Worm (Caenorhabditis elegans) whole organism, L4 larva: ENCODE data around the gene T14B4.8.
A peak's percentile ranks its signal among the peaks of the same experiment; 100 is the strongest.

ENCODE experiments used
- aha-1 ChIP-seq: fragments of 150-350 bp; peaks from one replicate; lab custom pipeline; 2014; ENCODE audit warnings: missing biosample characterization, missing genetic modification characterization
- ama-1 ChIP-seq: fragments of 150-350 bp; optimal IDR thresholded peaks from 2 replicates; lab custom pipeline; 2014; ENCODE audit warnings: inconsistent platforms, mixed read lengths
- ctbp-1 ChIP-seq: fragments of 200-800 bp; sonication (Bioruptor generic); IDR thresholded peaks from 2 replicates; pipeline ENCODE4 v1.3.6; 2022; ENCODE audit warnings: missing genetic modification reagents, missing genetic modification characterization, missing compliant biosample characterization
- daf-12 ChIP-seq: fragments of 150-350 bp; optimal IDR thresholded peaks from 2 replicates; lab custom pipeline; 2014; ENCODE audit warnings: missing biosample characterization, missing genetic modification reagents, missing genetic modification characterization
- daf-16 ChIP-seq, 3 experiments: sonication (generic microtip); optimal IDR thresholded peaks; 2 replicates each; lab custom pipeline; 2016 to 2017; ENCODE audit warnings: missing genetic modification characterization in 3 of 3, missing genetic modification reagents in 3 of 3, mild to moderate bottlenecking in 2 of 3, missing compliant biosample characterization in 2 of 3, missing biosample characterization in 1 of 3, moderate library complexity in 1 of 3
- dmd-6 ChIP-seq: fragments of 200-800 bp; sonication (Bioruptor generic); IDR thresholded peaks from 2 replicates; pipeline ENCODE4 v1.3.6; 2022; ENCODE audit warnings: missing genetic modification reagents, missing genetic modification characterization, missing compliant biosample characterization
- dpl-1 ChIP-seq: fragments of 150-350 bp; optimal IDR thresholded peaks from 2 replicates; lab custom pipeline; 2014; ENCODE audit warnings: missing biosample characterization, missing genetic modification reagents, missing genetic modification characterization
- hif-1 ChIP-seq, 2 experiments: sonication (generic microtip); optimal IDR thresholded peaks; 2 replicates each; lab custom pipeline; 2016 to 2017; ENCODE audit warnings: missing compliant biosample characterization in 2 of 2, missing genetic modification characterization in 2 of 2, missing genetic modification reagents in 2 of 2, missing genotype in 2 of 2, mild to moderate bottlenecking in 1 of 2
- hlh-11 ChIP-seq: fragments of 200-800 bp; sonication (Bioruptor generic); optimal IDR thresholded peaks from 2 replicates; lab custom pipeline; 2018; ENCODE audit warnings: mild to moderate bottlenecking, missing genetic modification characterization, missing compliant biosample characterization
- hlh-30 ChIP-seq: sonication (generic microtip); optimal IDR thresholded peaks from 2 replicates; lab custom pipeline; 2017; ENCODE audit warnings: antibody characterized with exemption, mild to moderate bottlenecking, missing genetic modification characterization, missing compliant biosample characterization; ENCODE audit not compliant: insufficient read depth
- hmg-1.1 ChIP-seq: fragments of 200-800 bp; sonication (Bioruptor generic); IDR thresholded peaks from 2 replicates; pipeline ENCODE4 v1.3.6; 2022; ENCODE audit warnings: missing genetic modification reagents, missing genetic modification characterization, missing compliant biosample characterization
- lin-13 ChIP-seq: fragments of 150-350 bp; optimal IDR thresholded peaks from 2 replicates; lab custom pipeline; 2014; ENCODE audit warnings: missing biosample characterization, missing genetic modification reagents, missing genetic modification characterization
- lin-39 ChIP-seq: fragments of 150-350 bp; optimal IDR thresholded peaks from 2 replicates; lab custom pipeline; 2014; ENCODE audit warnings: missing biosample characterization, missing genetic modification reagents, missing genetic modification characterization
- lsy-2 ChIP-seq, 2 experiments: fragments of 150-350 bp in 1 of 2; sonication (generic microtip) in 1 of 2; optimal IDR thresholded peaks; 2 replicates each; lab custom pipeline; 2014 to 2017; ENCODE audit warnings: missing biosample characterization in 2 of 2, missing genetic modification characterization in 2 of 2
- mdl-1 ChIP-seq, 2 experiments: fragments of 150-350 bp in 1 of 2; sonication (generic microtip) in 1 of 2; optimal IDR thresholded peaks; 2 replicates each; lab custom pipeline; 2014 to 2017; ENCODE audit warnings: missing biosample characterization in 2 of 2, missing genetic modification characterization in 2 of 2
- mes-2 ChIP-seq: sonication (generic microtip); optimal IDR thresholded peaks from 2 replicates; lab custom pipeline; 2016; ENCODE audit warnings: missing genotype, mild to moderate bottlenecking, missing genetic modification characterization, missing compliant biosample characterization; ENCODE audit not compliant: poor library complexity, severe bottlenecking
- mxl-3 ChIP-seq: fragments of 200-800 bp; sonication (Bioruptor generic); optimal IDR thresholded peaks from 2 replicates; lab custom pipeline; 2018; ENCODE audit warnings: mild to moderate bottlenecking, missing genetic modification characterization, missing compliant biosample characterization
- nhr-11 ChIP-seq: fragments of 150-350 bp; optimal IDR thresholded peaks from 2 replicates; lab custom pipeline; 2014; ENCODE audit warnings: missing biosample characterization, missing genetic modification characterization
- nhr-111 ChIP-seq: fragments of 200-800 bp; sonication (Bioruptor generic); optimal IDR thresholded peaks from 2 replicates; lab custom pipeline; 2018; ENCODE audit warnings: mild to moderate bottlenecking, missing genetic modification characterization, missing compliant biosample characterization
- nhr-28 ChIP-seq: fragments of 150-350 bp; optimal IDR thresholded peaks from 2 replicates; lab custom pipeline; 2014; ENCODE audit warnings: missing biosample characterization, missing genetic modification characterization
- nhr-48 ChIP-seq: sonication (generic microtip); optimal IDR thresholded peaks from 2 replicates; lab custom pipeline; 2016; ENCODE audit warnings: mild to moderate bottlenecking, missing genetic modification characterization, missing compliant biosample characterization
- nhr-6 ChIP-seq: fragments of 150-350 bp; optimal IDR thresholded peaks from 2 replicates; lab custom pipeline; 2014; ENCODE audit warnings: missing biosample characterization, missing genetic modification characterization
- pqm-1 ChIP-seq: sonication (generic microtip); optimal IDR thresholded peaks from 2 replicates; lab custom pipeline; 2017; ENCODE audit warnings: missing biosample characterization, missing genetic modification characterization
- rbr-2 ChIP-seq: sonication (generic microtip); optimal IDR thresholded peaks from 2 replicates; lab custom pipeline; 2016; ENCODE audit warnings: missing genotype, missing genetic modification characterization, missing compliant biosample characterization
- set-16 ChIP-seq: fragments of 200-800 bp; sonication (Bioruptor generic); IDR thresholded peaks from 2 replicates; pipeline ENCODE4 v1.3.6; 2022; ENCODE audit warnings: missing genetic modification reagents, missing genetic modification characterization, missing compliant biosample characterization
- snpc-1.2 ChIP-seq: fragments of 200-800 bp; sonication (Bioruptor generic); IDR thresholded peaks from 2 replicates; pipeline ENCODE4 v1.3.6; 2022; ENCODE audit warnings: missing genetic modification reagents, missing genetic modification characterization, missing compliant biosample characterization
- spr-3 ChIP-seq: fragments of 200-800 bp; sonication (Bioruptor generic); optimal IDR thresholded peaks from 2 replicates; lab custom pipeline; 2018; ENCODE audit warnings: mild to moderate bottlenecking, missing genetic modification characterization, missing compliant biosample characterization
- unc-62 ChIP-seq, 3 experiments: fragments of 150-350 bp in 1 of 3; sonication (generic microtip); optimal IDR thresholded peaks in 2 of 3; peaks in 1 of 3; 1 replicate in 1 of 3; 2 replicates in 2 of 3; lab custom pipeline; 2014 to 2017; ENCODE audit warnings: missing biosample characterization in 3 of 3, missing genetic modification characterization in 3 of 3, missing genetic modification reagents in 3 of 3, missing genotype in 1 of 3
- vab-7 ChIP-seq: fragments of 200-800 bp; sonication (Bioruptor generic); IDR thresholded peaks from 2 replicates; pipeline ENCODE4 v1.3.6; 2022; ENCODE audit warnings: missing genetic modification reagents, missing genetic modification characterization, missing compliant biosample characterization
- zfp-2 ChIP-seq: sonication (generic microtip); optimal IDR thresholded peaks from 2 replicates; lab custom pipeline; 2016; ENCODE audit warnings: mild to moderate bottlenecking, missing genetic modification characterization, missing compliant biosample characterization

T14B4.8 gene

DNA sequence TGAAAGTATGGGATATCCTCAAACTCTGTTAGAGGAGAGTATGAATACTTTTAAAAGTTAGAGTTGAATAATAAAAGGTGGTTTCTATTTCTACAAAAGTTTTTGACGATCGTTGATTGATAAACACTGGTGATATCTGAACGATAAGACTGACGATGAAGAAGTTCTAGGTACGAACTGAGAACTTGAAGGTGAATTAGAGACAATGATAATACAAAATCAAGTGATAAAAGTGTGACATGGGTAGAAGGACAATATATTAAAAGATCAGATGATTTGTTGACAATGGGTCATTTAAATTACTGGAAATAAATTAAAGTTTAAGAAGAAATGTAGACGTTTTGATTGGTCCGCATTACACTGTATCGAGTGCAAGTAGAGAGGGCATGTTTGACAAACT is 33.8 kb downstream of the T14B4.8 start, which contains the start of gene C18H9.5:
Gene C18H9.5 (minus strand): TSS at position 179 of the 400 bp plus-strand sequence.
- TF ChIP-seq dmd-6 (GFP tag; lab: Robert Waterston, UW), result 0 out of 2 replicates have a peak, but pooled peaks have one; percentile 8
- peak; percentile 52 for TF ChIP-seq hlh-30 (tag; lab: Kevin White, UChicago)
- peak in 1 of 2 experiments; percentile 6 for TF ChIP-seq unc-62 (GFP tag; optimal IDR thresholded peaks at IDR 0.05 in 1 of 2; lab: Kevin White, UChicago)
- no peak for TF ChIP-seq unc-62 (tag; optimal IDR thresholded peaks at IDR 0.05; lab: Kevin White, UChicago)
- no peak for TF ChIP-seq snpc-1.2
- TF ChIP-seq, all 104 proteins: peak for 3

DNA sequence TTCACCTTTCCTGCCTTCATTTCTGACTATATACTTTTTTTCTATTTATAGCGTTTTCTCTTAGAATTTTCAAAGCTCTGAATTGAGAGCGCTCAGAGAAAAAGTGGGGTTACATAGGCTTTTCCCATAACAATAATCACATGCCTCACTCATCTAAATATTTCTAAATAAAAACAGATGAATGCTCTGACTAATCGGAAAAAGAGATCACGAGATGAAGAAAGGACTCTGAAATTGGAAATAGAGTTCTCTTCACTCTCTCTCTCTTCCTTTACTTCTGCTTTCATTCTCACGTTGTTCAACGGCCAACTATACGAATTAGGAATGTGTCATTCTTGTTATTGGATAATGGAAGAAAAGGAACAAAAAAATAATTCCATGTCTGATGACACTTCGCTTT is 40.1 kb downstream of the T14B4.8 start:
- peak in 1 of 2 experiments; percentile 0 for TF ChIP-seq lsy-2 (tag; optimal IDR thresholded peaks at IDR 0.05; lab: Kevin White, UChicago)
- TF ChIP-seq mxl-3 (GFP tag; lab: Kevin White, UChicago), result no peak
- TF ChIP-seq hlh-30 (tag; lab: Kevin White, UChicago), result peak; percentile 51
- peak; percentile 37 for TF ChIP-seq aha-1 (tag; lab: Kevin White, UChicago)

DNA sequence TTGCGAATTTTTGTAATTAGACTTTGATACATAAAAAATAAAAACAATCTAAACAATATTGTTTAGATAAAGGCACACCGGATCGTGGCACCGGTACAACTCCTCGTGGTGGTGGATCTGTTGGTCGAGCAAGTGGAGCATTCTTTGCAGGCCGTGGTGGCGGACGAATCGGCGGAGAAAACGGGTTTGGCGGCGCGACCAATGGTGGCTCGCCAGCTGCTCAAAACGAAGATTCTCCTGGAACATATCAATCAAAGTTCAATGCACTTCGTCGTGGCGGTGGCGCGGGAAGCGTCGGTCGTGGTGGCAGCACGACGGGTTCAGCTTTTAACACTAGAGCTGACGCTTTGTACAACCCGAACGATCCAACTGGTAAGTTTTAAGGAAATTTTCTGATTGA is 43.2 kb downstream of the T14B4.8 start:
- TF ChIP-seq set-16 (GFP tag; lab: Robert Waterston, UW) (peak; percentile 67; the same call in 1 of the 2 replicates), lin-13 (GFP tag; lab: Kevin White, UChicago) (no peak), aha-1 (tag; lab: Kevin White, UChicago) (peak; percentile 65)

DNA sequence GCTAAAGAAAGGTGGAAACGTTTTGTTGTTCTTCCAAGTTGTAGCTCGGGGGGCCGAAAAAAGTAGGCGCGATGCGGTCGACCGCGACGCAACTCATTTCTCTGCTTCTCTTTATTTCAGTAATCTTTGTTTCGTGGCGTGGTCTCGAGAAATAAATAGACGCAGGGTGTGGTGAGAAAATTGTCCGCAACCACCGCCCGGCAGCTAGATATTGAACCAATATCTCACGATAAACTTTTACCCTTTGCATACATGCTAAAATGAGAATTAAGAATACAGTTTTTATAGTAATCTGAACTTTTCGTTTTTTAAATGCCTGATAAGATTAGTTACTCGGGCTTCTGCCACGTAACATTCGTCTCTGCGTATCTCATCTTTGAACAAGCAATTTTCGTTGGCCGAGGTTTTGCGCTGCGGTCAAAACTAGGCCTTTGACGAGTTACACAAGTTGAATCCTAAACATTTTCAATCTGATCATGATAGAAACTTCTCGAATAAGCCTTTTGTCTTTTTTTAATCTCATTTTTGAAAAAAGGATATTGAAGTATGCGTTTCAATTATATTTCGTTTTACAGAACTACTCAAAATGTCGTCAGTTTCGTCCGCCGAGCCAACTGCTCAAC is 45.4 kb downstream of the T14B4.8 start, which contains the start of gene gyf-1:
Gene gyf-1 (plus strand): TSS at position 573 of the 623 bp plus-strand sequence.
- peak; percentile 39 for TF ChIP-seq nhr-11 (tag; lab: Kevin White, UChicago)
- no peak for TF ChIP-seq nhr-111
- no peak for TF ChIP-seq nhr-48 (tag; lab: Kevin White, UChicago)
- TF ChIP-seq nhr-28, result peak; percentile 63
- TF ChIP-seq unc-62 (GFP tag; optimal IDR thresholded peaks at IDR 0.05 in 1 of 2; lab: Kevin White, UChicago), result peak in 1 of 2 experiments; percentile 33
- TF ChIP-seq unc-62 (tag; optimal IDR thresholded peaks at IDR 0.05; lab: Kevin White, UChicago), result no peak
- peak; percentile 31 for TF ChIP-seq nhr-6 (tag; lab: Kevin White, UChicago)
- peak; percentile 19 for TF ChIP-seq ama-1 (lab: Kevin White, UChicago)
- TF ChIP-seq dmd-6 (GFP tag; lab: Robert Waterston, UW), result peak; percentile 29; the same call in 1 of the 2 replicates
- peak in 1 of 2 experiments; percentile 7 for TF ChIP-seq mdl-1 (tag; optimal IDR thresholded peaks at IDR 0.05; lab: Kevin White, UChicago)
- TF ChIP-seq daf-12 (tag; lab: Kevin White, UChicago), result no peak
- TF ChIP-seq ctbp-1 (GFP tag; lab: Robert Waterston, UW), result 0 out of 2 replicates have a peak, but pooled peaks have one; percentile 34
- no peak for TF ChIP-seq spr-3 (GFP tag; lab: Kevin White, UChicago)
- TF ChIP-seq vab-7 (GFP tag; lab: Robert Waterston, UW), result peak; percentile 34; the same call in 1 of the 2 replicates
- peak in 1 of 2 experiments; percentile 44 for TF ChIP-seq lsy-2 (tag; optimal IDR thresholded peaks at IDR 0.05; lab: Kevin White, UChicago)
- peak; percentile 65 for TF ChIP-seq aha-1 (tag; lab: Kevin White, UChicago)
- peak; percentile 30 for TF ChIP-seq pqm-1
- no peak for TF ChIP-seq daf-16 (GFP tag; optimal IDR thresholded peaks at IDR 0.05; lab: Kevin White, UChicago)
- peak; percentile 17 for TF ChIP-seq daf-16 (tag; optimal IDR thresholded peaks at IDR 0.05; lab: Kevin White, UChicago)
- TF ChIP-seq hif-1 (tag; optimal IDR thresholded peaks at IDR 0.05; lab: Kevin White, UChicago), result peak in 1 of 2 experiments; percentile 63
- TF ChIP-seq mxl-3 (GFP tag; lab: Kevin White, UChicago), result peak; percentile 79
- no peak for TF ChIP-seq zfp-2
- peak; percentile 24 for TF ChIP-seq dpl-1
- TF ChIP-seq lin-39, result no peak
- TF ChIP-seq hlh-30 (tag; lab: Kevin White, UChicago), result peak; percentile 71
- peak; percentile 69 for TF ChIP-seq hlh-11
- no peak for TF ChIP-seq set-16 (GFP tag; lab: Robert Waterston, UW)
- TF ChIP-seq hmg-1.1 (GFP tag; lab: Robert Waterston, UW), result peak; percentile 56; the same call in 1 of the 2 replicates
- TF ChIP-seq mes-2, result peak; percentile 53
- peak; percentile 23 for TF ChIP-seq rbr-2 (tag; lab: Kevin White, UChicago)
